Fruit fly (Drosophila melanogaster) whole organism, embryonic: ENCODE results near the gene CG10300.

Experiments used
- Adf1 ChIP-seq: fragments of 200-800 bp; sonication (Bioruptor generic); IDR thresholded peaks from 2 replicates; pipeline ENCODE4 v1.3.6; 2022; ENCODE audit warnings: missing biosample characterization, missing genetic modification characterization
- Atf-2 ChIP-seq: fragments of 200-800 bp; sonication (Bioruptor generic); optimal IDR thresholded peaks from 2 replicates; lab custom pipeline; 2016; ENCODE audit warnings: missing biosample characterization, missing genetic modification characterization
- CG10366 ChIP-seq: fragments of 200-800 bp; sonication (Bioruptor generic); IDR thresholded peaks from 2 replicates; pipeline ENCODE4 v1.3.6; 2022; ENCODE audit warnings: missing biosample characterization, missing genetic modification characterization
- CG10979 ChIP-seq: fragments of 200-800 bp; sonication (Bioruptor generic); optimal IDR thresholded peaks from 2 replicates; lab custom pipeline; 2018; ENCODE audit warnings: missing biosample characterization, mild to moderate bottlenecking, missing genetic modification characterization, moderate library complexity
- CG12659 ChIP-seq: fragments of 200-800 bp; sonication (Bioruptor generic); optimal IDR thresholded peaks from 3 replicates; lab custom pipeline; 2017; ENCODE audit warnings: mild to moderate bottlenecking, missing biosample characterization, missing genetic modification reagents, missing genetic modification characterization
- CG12769 ChIP-seq: fragments of 200-800 bp; sonication (Bioruptor generic); optimal IDR thresholded peaks from 2 replicates; lab custom pipeline; 2019; ENCODE audit warnings: missing biosample characterization, mild to moderate bottlenecking, missing genetic modification characterization, moderate library complexity
- CG12942 ChIP-seq: fragments of 200-800 bp; sonication (Bioruptor generic); optimal IDR thresholded peaks from 3 replicates; lab custom pipeline; 2016; ENCODE audit warnings: missing biosample characterization, missing genetic modification characterization
- CG13296 ChIP-seq: fragments of 200-800 bp; sonication (Bioruptor generic); optimal IDR thresholded peaks from 3 replicates; lab custom pipeline; 2018; ENCODE audit warnings: missing biosample characterization, mild to moderate bottlenecking, missing genetic modification characterization
- CG14050 ChIP-seq: fragments of 200-800 bp; sonication (Bioruptor generic); IDR thresholded peaks from 3 replicates; pipeline ENCODE4 v1.3.6; 2022; ENCODE audit warnings: missing biosample characterization, missing genetic modification characterization
- CG16779 ChIP-seq: fragments of 200-800 bp; sonication (Bioruptor generic); IDR thresholded peaks from 2 replicates; pipeline ENCODE4 v1.3.6; 2022; ENCODE audit warnings: missing biosample characterization, missing genetic modification characterization
- CG16813 ChIP-seq: fragments of 200-800 bp; sonication (Bioruptor generic); IDR thresholded peaks from 3 replicates; pipeline ENCODE4 v1.3.6; 2022; ENCODE audit warnings: missing biosample characterization, missing genetic modification characterization; ENCODE audit not compliant: partially characterized antibody
- CG17568 ChIP-seq: fragments of 200-800 bp; sonication (Bioruptor generic); optimal IDR thresholded peaks from 2 replicates; lab custom pipeline; 2018; ENCODE audit warnings: missing biosample characterization, mild to moderate bottlenecking, missing genetic modification characterization, moderate library complexity
- CG2129 ChIP-seq: fragments of 200-800 bp; sonication (Bioruptor generic); IDR thresholded peaks from 2 replicates; pipeline ENCODE4 v1.3.6; 2022; ENCODE audit warnings: missing biosample characterization, missing genetic modification characterization; ENCODE audit not compliant: partially characterized antibody
- CG2199 ChIP-seq: fragments of 200-800 bp; sonication (Bioruptor generic); IDR thresholded peaks from 3 replicates; pipeline ENCODE4 v1.3.6; 2022; ENCODE audit warnings: missing biosample characterization, missing genetic modification characterization
- CG31441 ChIP-seq: fragments of 200-800 bp; sonication (Bioruptor generic); IDR thresholded peaks from 2 replicates; pipeline ENCODE4 v1.3.6; 2022; ENCODE audit warnings: missing biosample characterization, missing genetic modification characterization
- CG33557 ChIP-seq: fragments of 200-800 bp; sonication (Bioruptor generic); optimal IDR thresholded peaks from 2 replicates; lab custom pipeline; 2019; ENCODE audit warnings: missing biosample characterization, mild to moderate bottlenecking, missing genetic modification characterization, moderate library complexity
- CG34376 ChIP-seq: fragments of 200-800 bp; sonication (Bioruptor generic); optimal IDR thresholded peaks from 2 replicates; lab custom pipeline; 2018; ENCODE audit warnings: missing biosample characterization, mild to moderate bottlenecking, missing genetic modification characterization
- CG6791 ChIP-seq: fragments of 200-800 bp; sonication (Bioruptor generic); IDR thresholded peaks from 3 replicates; pipeline ENCODE4 v1.3.6; 2022; ENCODE audit warnings: missing biosample characterization, missing genetic modification characterization; ENCODE audit not compliant: partially characterized antibody
- CG7786 ChIP-seq: fragments of 200-800 bp; sonication (Bioruptor generic); optimal IDR thresholded peaks from 2 replicates; lab custom pipeline; 2016; ENCODE audit warnings: missing biosample characterization, missing genetic modification characterization
- CG7987 ChIP-seq: fragments of 200-800 bp; sonication (Bioruptor generic); optimal IDR thresholded peaks from 2 replicates; lab custom pipeline; 2018; ENCODE audit warnings: missing biosample characterization, mild to moderate bottlenecking, missing genetic modification characterization, moderate library complexity
- CG8765 ChIP-seq: fragments of 200-800 bp; sonication (Bioruptor generic); IDR thresholded peaks from 2 replicates; pipeline ENCODE4 v1.3.6; 2022; ENCODE audit warnings: missing biosample characterization, missing genetic modification characterization
- CHES-1-like ChIP-seq: fragments of 200-800 bp; sonication (Bioruptor generic); optimal IDR thresholded peaks from 2 replicates; lab custom pipeline; 2016; ENCODE audit warnings: missing biosample characterization, missing genetic modification characterization
- Dbx ChIP-seq: fragments of 200-800 bp; sonication (Bioruptor generic); IDR thresholded peaks from 3 replicates; pipeline ENCODE4 v1.3.6; 2022; ENCODE audit warnings: missing biosample characterization, missing genetic modification characterization
- Dip3 ChIP-seq: fragments of 200-800 bp; sonication (Bioruptor generic); optimal IDR thresholded peaks from 3 replicates; lab custom pipeline; 2016; ENCODE audit warnings: missing biosample characterization, missing genetic modification characterization
- Dref ChIP-seq: fragments of 200-800 bp; sonication (Bioruptor generic); IDR thresholded peaks from 2 replicates; pipeline ENCODE4 v1.3.6; 2022; ENCODE audit warnings: missing biosample characterization, missing genetic modification characterization
- Ets97D ChIP-seq: fragments of 200-800 bp; sonication (Bioruptor generic); optimal IDR thresholded peaks from 3 replicates; lab custom pipeline; 2016; ENCODE audit warnings: missing biosample characterization, missing genetic modification characterization
- Jarid2 ChIP-seq: fragments of 200-800 bp; sonication (Bioruptor generic); optimal IDR thresholded peaks from 3 replicates; lab custom pipeline; 2017; ENCODE audit warnings: mild to moderate bottlenecking, missing biosample characterization, missing genetic modification reagents, missing genetic modification characterization
- Lim3 ChIP-seq: fragments of 200-800 bp; sonication (Bioruptor generic); IDR thresholded peaks from 2 replicates; pipeline ENCODE4 v1.3.6; 2022; ENCODE audit warnings: missing biosample characterization, missing genetic modification characterization
- Myb ChIP-seq: fragments of 200-800 bp; sonication (Bioruptor generic); optimal IDR thresholded peaks from 2 replicates; lab custom pipeline; 2016; ENCODE audit warnings: missing biosample characterization, missing genetic modification characterization
- NC2α ChIP-seq: fragments of 200-800 bp; sonication (Bioruptor generic); optimal IDR thresholded peaks from 2 replicates; lab custom pipeline; 2016; ENCODE audit warnings: missing biosample characterization, missing genetic modification characterization
- Oaz ChIP-seq: fragments of 200-800 bp; sonication (Bioruptor generic); IDR thresholded peaks from 2 replicates; pipeline ENCODE4 v1.3.6; 2022; ENCODE audit warnings: missing biosample characterization, missing genetic modification characterization
- Stat92E ChIP-seq, 3 experiments: fragments of >200 bp in 2 of 3; fragments of 200-800 bp in 1 of 3; sonication (Bioruptor generic) in 1 of 3; optimal IDR thresholded peaks; 2 replicates each; lab custom pipeline; 2017 to 2019; ENCODE audit warnings: missing biosample characterization in 3 of 3, missing genetic modification characterization in 3 of 3, mild to moderate bottlenecking in 1 of 3, moderate library complexity in 1 of 3
- Tbp ChIP-seq: fragments of >200 bp; optimal IDR thresholded peaks from 2 replicates; lab custom pipeline; 2018; ENCODE audit warnings: missing biosample characterization, missing genetic modification characterization
- YL-1 ChIP-seq: fragments of 200-800 bp; sonication (Bioruptor generic); optimal IDR thresholded peaks from 3 replicates; lab custom pipeline; 2017; ENCODE audit warnings: missing biosample characterization, mild to moderate bottlenecking, missing genetic modification characterization
- dm ChIP-seq: fragments of 200-800 bp; sonication (Bioruptor generic); optimal IDR thresholded peaks from 3 replicates; lab custom pipeline; 2016; ENCODE audit warnings: missing biosample characterization, missing genetic modification characterization
- ewg ChIP-seq: fragments of 200-800 bp; sonication (Bioruptor generic); optimal IDR thresholded peaks from 3 replicates; lab custom pipeline; 2017; ENCODE audit warnings: mild to moderate bottlenecking, missing biosample characterization, missing genetic modification reagents, missing genetic modification characterization
- fd3F ChIP-seq: fragments of 200-800 bp; sonication (Bioruptor generic); optimal IDR thresholded peaks from 2 replicates; lab custom pipeline; 2018; ENCODE audit warnings: missing biosample characterization, mild to moderate bottlenecking, missing genetic modification characterization, moderate library complexity
- fd64A ChIP-seq: fragments of 200-800 bp; sonication (Bioruptor generic); optimal IDR thresholded peaks from 3 replicates; lab custom pipeline; 2018; ENCODE audit warnings: missing biosample characterization, mild to moderate bottlenecking, missing genetic modification characterization
- h ChIP-seq: fragments of >200 bp; optimal IDR thresholded peaks from 2 replicates; lab custom pipeline; 2017
- ind ChIP-seq: fragments of 200-800 bp; sonication (Bioruptor generic); optimal IDR thresholded peaks from 3 replicates; lab custom pipeline; 2016; ENCODE audit warnings: missing biosample characterization, missing genetic modification characterization
- jigr1 ChIP-seq: fragments of 200-800 bp; sonication (Bioruptor generic); IDR thresholded peaks from 3 replicates; pipeline ENCODE4 v1.3.6; 2022; ENCODE audit warnings: missing biosample characterization, missing genetic modification characterization
- kay ChIP-seq: fragments of 200-800 bp; sonication (Bioruptor generic); optimal IDR thresholded peaks from 2 replicates; lab custom pipeline; 2016; ENCODE audit warnings: missing biosample characterization, missing genetic modification characterization
- kni ChIP-seq: fragments of 200-800 bp; sonication (Bioruptor generic); optimal IDR thresholded peaks from 3 replicates; lab custom pipeline; 2017; ENCODE audit warnings: mild to moderate bottlenecking, missing biosample characterization, missing genetic modification reagents, missing genetic modification characterization
- lola ChIP-seq, 3 experiments: fragments of >200 bp in 2 of 3; fragments of 200-800 bp in 1 of 3; sonication (Bioruptor generic) in 1 of 3; optimal IDR thresholded peaks; 2 replicates each; lab custom pipeline; 2017 to 2019; ENCODE audit warnings: missing biosample characterization in 3 of 3, missing genetic modification characterization in 3 of 3, mild to moderate bottlenecking in 1 of 3, moderate library complexity in 1 of 3
- nerfin-1 ChIP-seq: fragments of 200-800 bp; sonication (Bioruptor generic); optimal IDR thresholded peaks from 3 replicates; lab custom pipeline; 2019; ENCODE audit warnings: missing biosample characterization, mild to moderate bottlenecking, missing genetic modification characterization, moderate library complexity
- salm ChIP-seq: fragments of 200-800 bp; sonication (Bioruptor generic); optimal IDR thresholded peaks from 2 replicates; lab custom pipeline; 2018; ENCODE audit warnings: missing biosample characterization, mild to moderate bottlenecking, missing genetic modification characterization
- shn ChIP-seq: fragments of 200-800 bp; sonication (Bioruptor generic); optimal IDR thresholded peaks from 3 replicates; lab custom pipeline; 2016; ENCODE audit warnings: missing biosample characterization, missing genetic modification characterization
- so ChIP-seq: fragments of 200-800 bp; sonication (Bioruptor generic); IDR thresholded peaks from 3 replicates; pipeline ENCODE4 v1.3.6; 2022; ENCODE audit warnings: missing biosample characterization, missing genetic modification characterization
- vvl ChIP-seq: fragments of 200-800 bp; sonication (Bioruptor generic); IDR thresholded peaks from 2 replicates; pipeline ENCODE4 v1.3.6; 2022; ENCODE audit warnings: missing biosample characterization, missing genetic modification characterization
- wdn ChIP-seq: fragments of 200-800 bp; sonication (Bioruptor generic); IDR thresholded peaks from 2 replicates; pipeline ENCODE4 v1.3.6; 2022; ENCODE audit warnings: missing biosample characterization, missing genetic modification characterization

CG10300 gene

dm6 chr3R:23721525-23721924 is 10.2 kb downstream of the CG10300 start, which contains the start of gene CG10232:
CG10232 (minus strand) TSS chr3R:23721625.
- TF ChIP-seq Dref (GFP tag; lab: Robert Waterston, UW) (no peak), kay (GFP tag; lab: Kevin White, UChicago) (no peak), Oaz (GFP tag; lab: Robert Waterston, UW) (no peak), Myb (GFP tag; lab: Kevin White, UChicago) (no peak), CG2129 (GFP tag; lab: Robert Waterston, UW) (no peak), CG14050 (GFP tag; lab: Robert Waterston, UW) (no peak), lola (GFP tag; optimal IDR thresholded peaks at IDR 0.05; lab: Kevin White, UChicago) (no peak)
- TF ChIP-seq, all 482 proteins: peak for 0

dm6 chr3R:23721936-23722335 is 10.6 kb downstream of the CG10300 start:
- no peak for TF ChIP-seq Atf-2
- TF ChIP-seq NC2α (GFP tag; lab: Kevin White, UChicago) = no peak
- TF ChIP-seq CG10979 (tag; lab: Kevin White, UChicago) = peak; percentile 24
- no peak for TF ChIP-seq CG16779 (GFP tag; lab: Robert Waterston, UW)
- TF ChIP-seq CG7987 = peak; percentile 34
- no peak for TF ChIP-seq ewg
- peak; percentile 25 for TF ChIP-seq fd3F (GFP tag; lab: Kevin White, UChicago)
- no peak for TF ChIP-seq CG16813 (GFP tag; lab: Robert Waterston, UW)
- no peak for TF ChIP-seq Stat92E (GFP tag; optimal IDR thresholded peaks at IDR 0.05; lab: Kevin White, UChicago)
- TF ChIP-seq CG13296 = peak; percentile 19
- no peak for TF ChIP-seq CG33557 (GFP tag; lab: Kevin White, UChicago)
- TF ChIP-seq CHES-1-like (GFP tag; lab: Kevin White, UChicago) = no peak
- no peak for TF ChIP-seq CG6791 (GFP tag; lab: Robert Waterston, UW)
- TF ChIP-seq jigr1 (GFP tag; lab: Robert Waterston, UW) = peak; percentile 48; the same call in 1 of the 3 replicates
- peak; percentile 2 for TF ChIP-seq Ets97D (GFP tag; lab: Kevin White, UChicago)
- TF ChIP-seq h = no peak
- TF ChIP-seq CG31441 (GFP tag; lab: Robert Waterston, UW) = 0 out of 2 replicates have a peak, but pooled peaks have one; percentile 13
- TF ChIP-seq CG12942 (GFP tag; lab: Kevin White, UChicago) = no peak
- TF ChIP-seq YL-1 (GFP tag; lab: Kevin White, UChicago) = no peak
- no peak for TF ChIP-seq Dip3
- no peak for TF ChIP-seq Tbp (GFP tag; lab: Kevin White, UChicago)
- no peak for TF ChIP-seq CG7786 (GFP tag; lab: Kevin White, UChicago)
- no peak for TF ChIP-seq Dbx
- TF ChIP-seq CG17568 (GFP tag; lab: Kevin White, UChicago) = no peak
- TF ChIP-seq CG10366 (GFP tag; lab: Robert Waterston, UW) = no peak
- no peak for TF ChIP-seq CG8765 (GFP tag; lab: Robert Waterston, UW)
- no peak for TF ChIP-seq nerfin-1 (tag; lab: Kevin White, UChicago)
- TF ChIP-seq shn (GFP tag; lab: Kevin White, UChicago) = no peak
- no peak for TF ChIP-seq Adf1 (GFP tag; lab: Robert Waterston, UW)
- TF ChIP-seq so (GFP tag; lab: Robert Waterston, UW) = no peak
- peak; percentile 93 for TF ChIP-seq CG2199 (GFP tag; lab: Robert Waterston, UW)
- TF ChIP-seq Lim3 (GFP tag; lab: Robert Waterston, UW) = no peak
- peak; percentile 1 for TF ChIP-seq Jarid2
- TF ChIP-seq CG34376 = no peak
- TF ChIP-seq salm = peak; percentile 67
- peak; percentile 21 for TF ChIP-seq ind (GFP tag; lab: Kevin White, UChicago)
- no peak for TF ChIP-seq wdn (GFP tag; lab: Robert Waterston, UW)
- no peak for TF ChIP-seq dm (GFP tag; lab: Kevin White, UChicago)
- TF ChIP-seq fd64A (GFP tag; lab: Kevin White, UChicago) = no peak
- peak; percentile 24 for TF ChIP-seq CG12769 (tag; lab: Kevin White, UChicago)
- TF ChIP-seq vvl (GFP tag; lab: Robert Waterston, UW) = peak; percentile 40; the same call in 1 of the 2 replicates
- TF ChIP-seq kni = no peak
- TF ChIP-seq Oaz (GFP tag; lab: Robert Waterston, UW) = no peak
- TF ChIP-seq CG12659 = peak; percentile 61
